Fruit fly (Drosophila melanogaster): Measurements from ENCODE around the gene FER.

Gene FER

DNA sequence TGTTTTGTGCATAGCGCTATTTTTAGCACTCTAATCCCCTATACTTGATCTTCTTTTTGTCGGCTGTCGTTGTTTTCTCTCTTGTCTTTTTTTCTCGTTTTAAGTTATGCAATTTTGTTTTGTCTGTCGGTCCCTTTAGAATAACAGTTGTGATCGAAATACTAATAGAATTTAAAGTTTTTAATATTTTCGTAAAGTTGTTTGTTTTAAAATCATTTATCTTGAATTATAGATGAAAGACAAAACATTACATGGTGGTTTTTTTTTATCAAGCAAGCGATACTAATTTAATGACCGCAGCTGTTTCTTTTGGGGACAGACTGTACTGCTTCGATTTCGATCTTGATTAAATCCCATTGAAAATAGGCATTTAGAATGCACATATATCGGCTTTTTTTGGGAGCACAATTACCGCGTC is 49.5 kb downstream of the FER start (continued):
- TF ChIP-seq zf30C (GFP tag; optimal IDR thresholded peaks at IDR 0.05) (no peak), crol (GFP tag; IDR thresholded peaks at IDR 0.05) (no peak), bab2 (GFP tag; optimal IDR thresholded peaks at IDR 0.05) (peak; percentile 36), CG1647 (GFP tag; optimal IDR thresholded peaks at IDR 0.05) (no peak), nau (GFP tag; optimal IDR thresholded peaks at IDR 0.05) (no peak), lilli (GFP tag; optimal IDR thresholded peaks at IDR 0.05) (peak; percentile 54), CG10959 (GFP tag; IDR thresholded peaks at IDR 0.05) (no peak), CG3838 (GFP tag; optimal IDR thresholded peaks at IDR 0.05) (no peak), tap (tag; optimal IDR thresholded peaks at IDR 0.05) (no peak), trh (GFP tag; optimal IDR thresholded peaks at IDR 0.05) (no peak), CG11504 (tag; optimal IDR thresholded peaks at IDR 0.05) (peak; percentile 73), CG6654 (GFP tag; optimal IDR thresholded peaks at IDR 0.05) (no peak), CG17328 (GFP tag; IDR thresholded peaks at IDR 0.05) (peak; percentile 60), H2.0 (GFP tag; IDR thresholded peaks at IDR 0.05) (0 out of 2 replicates have a peak, but pooled peaks have one; percentile 8), HLH3B (GFP tag; IDR thresholded peaks at IDR 0.05) (peak; percentile 52), inv (GFP tag; IDR thresholded peaks at IDR 0.05; ENCODE audit: partially characterized antibody) (no peak), ewg (GFP tag; optimal IDR thresholded peaks at IDR 0.05) (peak; percentile 29), CG7839 (tag; optimal IDR thresholded peaks at IDR 0.05) (peak; percentile 54), ci (GFP tag; IDR thresholded peaks at IDR 0.05) (peak; percentile 56; the same call in 1 of the 3 replicates), ATbp (GFP tag; optimal IDR thresholded peaks at IDR 0.05) (peak; percentile 16), CG34422 (GFP tag; IDR thresholded peaks at IDR 0.05) (peak; percentile 33; the same call in 2 of the 3 replicates), CoRest (tag; optimal IDR thresholded peaks at IDR 0.05) (peak; percentile 62), NK7.1 (GFP tag; optimal IDR thresholded peaks at IDR 0.05) (peak; percentile 5), Sry-δ (GFP tag; optimal IDR thresholded peaks at IDR 0.05) (no peak), CG10147 (GFP tag; optimal IDR thresholded peaks at IDR 0.05) (peak; percentile 9), Antp (GFP tag; optimal IDR thresholded peaks at IDR 0.05) (peak; percentile 15), sens (GFP tag) (peak; percentile 91), CG12299 (tag; optimal IDR thresholded peaks at IDR 0.05) (no peak), C15 (GFP tag; IDR thresholded peaks at IDR 0.05) (no peak), danr (GFP tag; IDR thresholded peaks at IDR 0.05) (no peak), B-H2 (GFP tag; optimal IDR thresholded peaks at IDR 0.05) (no peak), Gsc (GFP tag; IDR thresholded peaks at IDR 0.05) (no peak), unpg (GFP tag; optimal IDR thresholded peaks at IDR 0.05) (peak; percentile 54), CG30020 (tag; optimal IDR thresholded peaks at IDR 0.05) (no peak), hkb (optimal IDR thresholded peaks at IDR 0.05) (no peak), hkb (GFP tag; IDR thresholded peaks at IDR 0.05) (peak; percentile 70), CG15011 (GFP tag; optimal IDR thresholded peaks at IDR 0.05) (no peak), CG15479 (GFP tag; optimal IDR thresholded peaks at IDR 0.05) (peak; percentile 6), Atf-2 (GFP tag; optimal IDR thresholded peaks at IDR 0.05) (no peak), Eip74EF (GFP tag; optimal IDR thresholded peaks at IDR 0.05) (peak in 1 of 2 experiments; percentile 42), Oaz (GFP tag; IDR thresholded peaks at IDR 0.05) (no peak), ind (GFP tag; optimal IDR thresholded peaks at IDR 0.05) (peak; percentile 18), Rfx (GFP tag; IDR thresholded peaks at IDR 0.05) (0 out of 2 replicates have a peak, but pooled peaks have one; percentile 22), CG16815 (GFP tag; optimal IDR thresholded peaks at IDR 0.05) (no peak), slp2 (GFP tag; optimal IDR thresholded peaks at IDR 0.05) (no peak), MTF-1 (GFP tag; optimal IDR thresholded peaks at IDR 0.05; ENCODE audit: borderline replicate concordance) (no peak), pan (optimal IDR thresholded peaks at IDR 0.05) (no peak), pan (GFP tag; optimal IDR thresholded peaks at IDR 0.05 in 1 of 2, IDR thresholded peaks at IDR 0.05 in 1 of 2) (peak in 1 of 2 experiments; percentile 48), ab (GFP tag; optimal IDR thresholded peaks at IDR 0.05) (no peak), sd (tag; optimal IDR thresholded peaks at IDR 0.05) (no peak), CG2129 (GFP tag; IDR thresholded peaks at IDR 0.05; ENCODE audit: partially characterized antibody) (no peak), Dbx (GFP tag; IDR thresholded peaks at IDR 0.05) (no peak)

Measured in whole organism, embryonic.